Worm (Caenorhabditis elegans) whole organism, L4/young adult: ENCODE results near the gene F33A8.7.

Experiments used
- W03F9.2 ChIP-seq: fragments of 150-350 bp; optimal IDR thresholded peaks from 2 replicates; lab custom pipeline; 2014; ENCODE audit warnings: missing biosample characterization, missing genetic modification characterization
- dao-5 ChIP-seq: sonication (generic microtip); optimal IDR thresholded peaks from 2 replicates; lab custom pipeline; 2016; ENCODE audit warnings: missing genotype, missing genetic modification characterization, moderate library complexity, missing compliant biosample characterization
- him-1 ChIP-seq: sonication (generic microtip); optimal IDR thresholded peaks from 2 replicates; lab custom pipeline; 2016; ENCODE audit warnings: missing genotype, missing genetic modification reagents, missing genetic modification characterization, missing compliant biosample characterization

ce11 chrII:11044193-11044568 is 18.7 kb upstream of the F33A8.7 start:
- TF ChIP-seq him-1 (tag; lab: Kevin White, UChicago) (no peak), dao-5 (tag; lab: Kevin White, UChicago) (no peak), W03F9.2 (tag; lab: Kevin White, UChicago) (no peak)
